Fruit fly (Drosophila melanogaster): ENCODE measurements around the gene CG5697.

DNA sequence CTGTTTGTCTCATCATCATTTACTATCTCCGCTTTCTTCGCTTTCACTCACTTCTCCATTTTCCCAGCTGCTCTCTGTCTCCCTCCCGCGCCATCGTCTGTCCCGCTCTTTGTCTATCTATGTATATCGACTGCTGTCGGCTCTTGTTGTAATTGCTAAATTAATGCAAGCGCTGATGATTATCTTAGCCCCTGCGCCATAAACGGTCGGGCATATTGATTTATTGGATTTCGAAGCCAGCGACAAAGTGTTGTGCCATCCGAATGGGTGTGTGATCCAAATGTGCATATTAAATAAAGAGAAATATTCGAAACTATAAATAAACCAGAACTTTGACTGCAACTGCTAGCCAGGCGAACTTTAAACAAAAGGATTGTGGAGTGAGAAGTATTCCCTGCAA, 25.3 kb upstream of the CG5697 start:
- TF ChIP-seq CG8478 (optimal IDR thresholded peaks at IDR 0.05) (no peak), CTCF (optimal IDR thresholded peaks at IDR 0.05) (no peak)
